Worm (Caenorhabditis elegans): ENCODE measurements around the gene him-18.

him-18 gene

ce11 chrIII:4693281-4693680 is 21.7 kb downstream of the him-18 start, which contains the start of gene nifk-1 (continued):
- TF ChIP-seq ceh-82 (tag; optimal IDR thresholded peaks at IDR 0.05): no peak
- no peak for TF ChIP-seq F10B5.3 (tag; optimal IDR thresholded peaks at IDR 0.05)
- no peak for TF ChIP-seq jun-1 (tag; optimal IDR thresholded peaks at IDR 0.05)
- TF ChIP-seq mdl-1 (tag; optimal IDR thresholded peaks at IDR 0.05): peak in 1 of 2 experiments; percentile 55
- TF ChIP-seq unc-62 (GFP tag; optimal IDR thresholded peaks at IDR 0.05 in 1 of 2): no peak
- no peak for TF ChIP-seq unc-62 (tag; optimal IDR thresholded peaks at IDR 0.05)
- TF ChIP-seq lin-39 (tag; optimal IDR thresholded peaks at IDR 0.05): no peak
- peak; percentile 22 for TF ChIP-seq nhr-11 (tag; optimal IDR thresholded peaks at IDR 0.05)
- TF ChIP-seq nhr-42 (GFP tag; IDR thresholded peaks at IDR 0.05): no peak
- peak; percentile 87 to 99 for TF ChIP-seq hif-1 (tag; optimal IDR thresholded peaks at IDR 0.05)
- TF ChIP-seq ces-1 (GFP tag; optimal IDR thresholded peaks at IDR 0.05): no peak
- peak; percentile 70 for TF ChIP-seq aha-1 (tag)
- TF ChIP-seq mep-1 (tag; optimal IDR thresholded peaks at IDR 0.05): peak; percentile 83
- no peak for TF ChIP-seq ceh-32 (tag; optimal IDR thresholded peaks at IDR 0.05; ENCODE audit: poor library complexity)
- TF ChIP-seq lin-1 (GFP tag; IDR thresholded peaks at IDR 0.05): 0 out of 2 replicates have a peak, but pooled peaks have one; percentile 23
- TF ChIP-seq dpl-1 (GFP tag; optimal IDR thresholded peaks at IDR 0.05): peak; percentile 80
- no peak for TF ChIP-seq duxl-1 (tag; optimal IDR thresholded peaks at IDR 0.05; ENCODE audit: poor library complexity)
- peak; percentile 19 for TF ChIP-seq lin-13 (GFP tag; optimal IDR thresholded peaks at IDR 0.05)
- no peak for TF ChIP-seq Y5F2A.4 (GFP tag; optimal IDR thresholded peaks at IDR 0.05)
- no peak for TF ChIP-seq nhr-41 (GFP tag; IDR thresholded peaks at IDR 0.05)
- TF ChIP-seq nhr-77 (tag; optimal IDR thresholded peaks at IDR 0.05): peak; percentile 68
- peak; percentile 80 for TF ChIP-seq hlh-11 (tag; optimal IDR thresholded peaks at IDR 0.05)
- no peak for TF ChIP-seq pqm-1 (tag; optimal IDR thresholded peaks at IDR 0.05)
- peak; percentile 58 for TF ChIP-seq hmg-1.1 (GFP tag; IDR thresholded peaks at IDR 0.05)
- peak; percentile 62 for TF ChIP-seq mxl-3 (GFP tag; optimal IDR thresholded peaks at IDR 0.05)
- TF ChIP-seq Y105C5A.15 (GFP tag; IDR thresholded peaks at IDR 0.05): no peak
- TF ChIP-seq php-3 (GFP tag; IDR thresholded peaks at IDR 0.05): no peak
- TF ChIP-seq lsy-2 (tag; optimal IDR thresholded peaks at IDR 0.05): peak in 1 of 2 experiments; percentile 87
- TF ChIP-seq skn-1 (tag; optimal IDR thresholded peaks at IDR 0.05): no peak
- no peak for TF ChIP-seq egl-43 (GFP tag; IDR thresholded peaks at IDR 0.05)
- no peak for TF ChIP-seq arid-1 (GFP tag; conservative IDR thresholded peaks at IDR 0.05)
- no peak for TF ChIP-seq pha-4 (GFP tag; IDR thresholded peaks at IDR 0.05)
- TF ChIP-seq pha-4 (tag; optimal IDR thresholded peaks at IDR 0.05): peak; percentile 74
- TF ChIP-seq hlh-30 (tag; optimal IDR thresholded peaks at IDR 0.05; ENCODE audit: insufficient read depth): peak; percentile 63
- no peak for TF ChIP-seq fos-1 (tag; optimal IDR thresholded peaks at IDR 0.05)
- peak; percentile 28 for TF ChIP-seq ztf-7 (tag; optimal IDR thresholded peaks at IDR 0.05)
- peak; percentile 70 for TF ChIP-seq T20F7.1 (GFP tag; optimal IDR thresholded peaks at IDR 0.05)

ce11 chrIII:4689595-4689994 is 25.4 kb downstream of the him-18 start:
- peak; percentile 83 for TF ChIP-seq lin-38 (GFP tag; IDR thresholded peaks at IDR 0.05)
- TF ChIP-seq unc-130 (GFP tag; optimal IDR thresholded peaks at IDR 0.05): peak; percentile 84
- TF ChIP-seq Y5F2A.4 (GFP tag; optimal IDR thresholded peaks at IDR 0.05): peak; percentile 75
- no peak for TF ChIP-seq snpc-4 (tag; optimal IDR thresholded peaks at IDR 0.05)
- peak; percentile 28 for TF ChIP-seq jun-1 (tag; optimal IDR thresholded peaks at IDR 0.05)
- TF ChIP-seq spr-3 (GFP tag; optimal IDR thresholded peaks at IDR 0.05): peak; percentile 83
- peak; percentile 75 for TF ChIP-seq F49E8.2 (tag; optimal IDR thresholded peaks at IDR 0.05; ENCODE audit: borderline replicate concordance)
- TF ChIP-seq Y105C5A.15 (GFP tag; IDR thresholded peaks at IDR 0.05): 0 out of 2 replicates have a peak, but pooled peaks have one; percentile 44
- TF ChIP-seq tag-97 (GFP tag; IDR thresholded peaks at IDR 0.05): no peak
- TF ChIP-seq ctbp-1 (GFP tag; IDR thresholded peaks at IDR 0.05): peak; percentile 84
- peak; percentile 87 for TF ChIP-seq sdz-12 (GFP tag; optimal IDR thresholded peaks at IDR 0.05)
- peak; percentile 30 for TF ChIP-seq F37D6.2 (tag; optimal IDR thresholded peaks at IDR 0.05)
- TF ChIP-seq hif-1 (tag; optimal IDR thresholded peaks at IDR 0.05): peak in 1 of 2 experiments; percentile 74
- TF ChIP-seq pha-4 (GFP tag; IDR thresholded peaks at IDR 0.05): peak; percentile 89
- TF ChIP-seq pha-4 (tag; optimal IDR thresholded peaks at IDR 0.05): peak; percentile 53
- TF ChIP-seq vab-7 (GFP tag; IDR thresholded peaks at IDR 0.05): peak; percentile 91
- peak; percentile 62 for TF ChIP-seq lin-13 (GFP tag; optimal IDR thresholded peaks at IDR 0.05)
- peak; percentile 60 for TF ChIP-seq F10B5.3 (tag; optimal IDR thresholded peaks at IDR 0.05)
- TF ChIP-seq dmd-9 (GFP tag; IDR thresholded peaks at IDR 0.05): peak; percentile 84
- peak; percentile 75 for TF ChIP-seq lir-3 (tag; optimal IDR thresholded peaks at IDR 0.05)
- TF ChIP-seq ceh-62 (tag; optimal IDR thresholded peaks at IDR 0.05): no peak
- TF ChIP-seq dpl-1 (GFP tag; optimal IDR thresholded peaks at IDR 0.05): peak; percentile 60
- peak in 1 of 2 experiments; percentile 73 for TF ChIP-seq mdl-1 (tag; optimal IDR thresholded peaks at IDR 0.05)
- TF ChIP-seq ceh-32 (tag; optimal IDR thresholded peaks at IDR 0.05; ENCODE audit: poor library complexity): no peak
- TF ChIP-seq nhr-77 (tag; optimal IDR thresholded peaks at IDR 0.05): peak; percentile 18

Measured in whole organism, L4 larva.